Worm (Caenorhabditis elegans) whole organism, L4 larva: Measurements from ENCODE around the gene tctn-1.

ENCODE experiments used
- D1046.2 ChIP-seq: fragments of 200-800 bp; sonication (Bioruptor generic); IDR thresholded peaks from 2 replicates; pipeline ENCODE4 v1.3.6; 2022; ENCODE audit warnings: missing genetic modification characterization, missing compliant biosample characterization
- F49E8.2 ChIP-seq: sonication (generic microtip); optimal IDR thresholded peaks from 2 replicates; lab custom pipeline; 2016; ENCODE audit warnings: missing compliant biosample characterization, mild to moderate bottlenecking, missing genetic modification characterization, borderline replicate concordance
- R02D3.7 ChIP-seq: fragments of 150-350 bp; sonication (generic microtip); optimal IDR thresholded peaks from 3 replicates; lab custom pipeline; 2014; ENCODE audit warnings: missing biosample characterization, missing genetic modification characterization
- T20F7.1 ChIP-seq: fragments of 200-800 bp; sonication (Bioruptor generic); optimal IDR thresholded peaks from 2 replicates; lab custom pipeline; 2018; ENCODE audit warnings: mild to moderate bottlenecking, missing genetic modification characterization, missing compliant biosample characterization
- T26A8.4 ChIP-seq: fragments of 200-800 bp; sonication (Bioruptor generic); IDR thresholded peaks from 2 replicates; pipeline ENCODE4 v1.3.6; 2022; ENCODE audit warnings: missing genetic modification characterization, missing compliant biosample characterization
- Y48G9A.11 ChIP-seq: fragments of 200-800 bp; sonication (Bioruptor generic); IDR thresholded peaks from 2 replicates; pipeline ENCODE4 v1.3.6; 2022; ENCODE audit warnings: missing genetic modification reagents, missing genetic modification characterization, missing compliant biosample characterization
- Y75B8A.6 ChIP-seq: fragments of 200-800 bp; sonication (Bioruptor generic); IDR thresholded peaks from 2 replicates; pipeline ENCODE4 v1.3.6; 2022; ENCODE audit warnings: missing genetic modification reagents, missing genetic modification characterization, missing compliant biosample characterization
- ZK337.2 ChIP-seq: fragments of 200-800 bp; sonication (Bioruptor generic); IDR thresholded peaks from 2 replicates; pipeline ENCODE4 v1.3.6; 2022; ENCODE audit warnings: missing genetic modification reagents, missing genetic modification characterization, missing compliant biosample characterization
- aha-1 ChIP-seq: fragments of 150-350 bp; peaks from one replicate; lab custom pipeline; 2014; ENCODE audit warnings: missing biosample characterization, missing genetic modification characterization
- aly-2 ChIP-seq: sonication (generic microtip); optimal IDR thresholded peaks from 2 replicates; lab custom pipeline; 2018; ENCODE audit warnings: missing biosample characterization, missing genetic modification characterization
- ama-1 ChIP-seq: fragments of 150-350 bp; optimal IDR thresholded peaks from 2 replicates; lab custom pipeline; 2014; ENCODE audit warnings: inconsistent platforms, mixed read lengths
- arid-1 ChIP-seq: fragments of 200-800 bp; sonication (Bioruptor generic); conservative IDR thresholded peaks from 2 replicates; pipeline ENCODE4 v1.3.6; 2022; ENCODE audit warnings: missing genetic modification reagents, missing genetic modification characterization, missing compliant biosample characterization
- attf-4 ChIP-seq: sonication (generic microtip); optimal IDR thresholded peaks from 3 replicates; lab custom pipeline; 2017; ENCODE audit warnings: missing biosample characterization, missing genetic modification characterization
- ceh-20 ChIP-seq: fragments of 200-800 bp; sonication (Bioruptor generic); IDR thresholded peaks from 2 replicates; pipeline ENCODE4 v1.3.6; 2022; ENCODE audit warnings: missing genetic modification reagents, missing genetic modification characterization, missing compliant biosample characterization
- ceh-32 ChIP-seq: sonication (generic microtip); optimal IDR thresholded peaks from 2 replicates; lab custom pipeline; 2016; ENCODE audit warnings: mild to moderate bottlenecking, missing genetic modification characterization, missing compliant biosample characterization; ENCODE audit not compliant: poor library complexity
- ceh-44 ChIP-seq: fragments of 200-800 bp; sonication (Bioruptor generic); IDR thresholded peaks from 2 replicates; pipeline ENCODE4 v1.3.6; 2022; ENCODE audit warnings: missing genetic modification reagents, missing genetic modification characterization, missing compliant biosample characterization
- cey-2 ChIP-seq: sonication (generic microtip); optimal IDR thresholded peaks from 3 replicates; lab custom pipeline; 2017; ENCODE audit warnings: missing genetic modification characterization, mild to moderate bottlenecking, missing compliant biosample characterization, antibody characterized with exemption, borderline replicate concordance; ENCODE audit not compliant: insufficient read depth
- dve-1 ChIP-seq: sonication (generic microtip); optimal IDR thresholded peaks from 2 replicates; lab custom pipeline; 2017; ENCODE audit warnings: antibody characterized with exemption, mild to moderate bottlenecking, missing genetic modification characterization, missing compliant biosample characterization; ENCODE audit not compliant: insufficient read depth
- egl-43 ChIP-seq: fragments of 200-800 bp; sonication (Bioruptor generic); IDR thresholded peaks from 2 replicates; pipeline ENCODE4 v1.3.6; 2022; ENCODE audit warnings: missing genetic modification reagents, missing genetic modification characterization, missing compliant biosample characterization
- fkh-10 ChIP-seq: fragments of 150-350 bp; optimal IDR thresholded peaks from 2 replicates; lab custom pipeline; 2014; ENCODE audit warnings: missing biosample characterization, missing genetic modification reagents, missing genetic modification characterization
- gei-8 ChIP-seq: fragments of 200-800 bp; sonication (Bioruptor generic); optimal IDR thresholded peaks from 2 replicates; lab custom pipeline; 2018; ENCODE audit warnings: mild to moderate bottlenecking, missing genetic modification characterization, missing compliant biosample characterization
- hif-1 ChIP-seq, 2 experiments: sonication (generic microtip); optimal IDR thresholded peaks; 2 replicates each; lab custom pipeline; 2016 to 2017; ENCODE audit warnings: missing compliant biosample characterization in 2 of 2, missing genetic modification characterization in 2 of 2, missing genetic modification reagents in 2 of 2, missing genotype in 2 of 2, mild to moderate bottlenecking in 1 of 2
- hlh-11 ChIP-seq: fragments of 200-800 bp; sonication (Bioruptor generic); optimal IDR thresholded peaks from 2 replicates; lab custom pipeline; 2018; ENCODE audit warnings: mild to moderate bottlenecking, missing genetic modification characterization, missing compliant biosample characterization
- lin-38 ChIP-seq: fragments of 200-800 bp; sonication (Bioruptor generic); IDR thresholded peaks from 2 replicates; pipeline ENCODE4 v1.3.6; 2022; ENCODE audit warnings: missing genetic modification reagents, missing genetic modification characterization, missing compliant biosample characterization
- madf-5 ChIP-seq, 2 experiments: fragments of 200-800 bp; sonication (Bioruptor generic); IDR thresholded peaks; 2 replicates each; pipeline ENCODE4 v1.3.6; 2022; ENCODE audit warnings: missing compliant biosample characterization in 2 of 2, missing genetic modification characterization in 2 of 2
- mdl-1 ChIP-seq, 2 experiments: fragments of 150-350 bp in 1 of 2; sonication (generic microtip) in 1 of 2; optimal IDR thresholded peaks; 2 replicates each; lab custom pipeline; 2014 to 2017; ENCODE audit warnings: missing biosample characterization in 2 of 2, missing genetic modification characterization in 2 of 2
- mep-1 ChIP-seq: fragments of 150-350 bp; sonication (generic microtip); optimal IDR thresholded peaks from 3 replicates; lab custom pipeline; 2014; ENCODE audit warnings: missing biosample characterization, missing genetic modification characterization
- mes-2 ChIP-seq: sonication (generic microtip); optimal IDR thresholded peaks from 2 replicates; lab custom pipeline; 2016; ENCODE audit warnings: missing genotype, mild to moderate bottlenecking, missing genetic modification characterization, missing compliant biosample characterization; ENCODE audit not compliant: poor library complexity, severe bottlenecking
- mxl-2 ChIP-seq: fragments of 200-800 bp; sonication (Bioruptor generic); conservative IDR thresholded peaks from 2 replicates; pipeline ENCODE4 v1.3.6; 2022; ENCODE audit warnings: missing genetic modification reagents, missing genetic modification characterization, missing compliant biosample characterization
- nhr-10 ChIP-seq: fragments of 150-350 bp; optimal IDR thresholded peaks from 2 replicates; lab custom pipeline; 2014; ENCODE audit warnings: missing biosample characterization, missing genetic modification characterization
- nhr-111 ChIP-seq: fragments of 200-800 bp; sonication (Bioruptor generic); optimal IDR thresholded peaks from 2 replicates; lab custom pipeline; 2018; ENCODE audit warnings: mild to moderate bottlenecking, missing genetic modification characterization, missing compliant biosample characterization
- nhr-42 ChIP-seq: fragments of 200-800 bp; sonication (Bioruptor generic); IDR thresholded peaks from 2 replicates; pipeline ENCODE4 v1.3.6; 2022; ENCODE audit warnings: missing genetic modification characterization, missing compliant biosample characterization
- nhr-76 ChIP-seq: fragments of 150-350 bp; optimal IDR thresholded peaks from 2 replicates; lab custom pipeline; 2014; ENCODE audit warnings: missing biosample characterization, missing genetic modification characterization
- nhr-77 ChIP-seq: fragments of 150-350 bp; optimal IDR thresholded peaks from 2 replicates; lab custom pipeline; 2014; ENCODE audit warnings: missing biosample characterization, missing genetic modification characterization
- pha-4 ChIP-seq, 2 experiments: fragments of 150-350 bp in 1 of 2; fragments of 200-800 bp in 1 of 2; sonication (Bioruptor generic) in 1 of 2; IDR thresholded peaks in 1 of 2; optimal IDR thresholded peaks in 1 of 2; 2 replicates each; pipeline versions ENCODE4 v1.3.6 to Lab custom; 2014 to 2022; ENCODE audit warnings: missing genetic modification characterization in 2 of 2, missing genetic modification reagents in 2 of 2, missing biosample characterization in 1 of 2, missing compliant biosample characterization in 1 of 2
- rbr-2 ChIP-seq: sonication (generic microtip); optimal IDR thresholded peaks from 2 replicates; lab custom pipeline; 2016; ENCODE audit warnings: missing genotype, missing genetic modification characterization, missing compliant biosample characterization
- set-16 ChIP-seq: fragments of 200-800 bp; sonication (Bioruptor generic); IDR thresholded peaks from 2 replicates; pipeline ENCODE4 v1.3.6; 2022; ENCODE audit warnings: missing genetic modification reagents, missing genetic modification characterization, missing compliant biosample characterization
- snpc-4 ChIP-seq: fragments of 150-350 bp; optimal IDR thresholded peaks from 2 replicates; lab custom pipeline; 2014; ENCODE audit warnings: missing biosample characterization, missing genetic modification characterization
- spr-1 ChIP-seq: sonication (generic microtip); optimal IDR thresholded peaks from 2 replicates; lab custom pipeline; 2016; ENCODE audit warnings: mild to moderate bottlenecking, missing genetic modification characterization, missing compliant biosample characterization
- tag-97 ChIP-seq: fragments of 200-800 bp; sonication (Bioruptor generic); IDR thresholded peaks from 2 replicates; pipeline ENCODE4 v1.3.6; 2022; ENCODE audit warnings: missing genetic modification characterization, missing compliant biosample characterization
- tra-1 ChIP-seq: fragments of 200-800 bp; sonication (Bioruptor generic); IDR thresholded peaks from 2 replicates; pipeline ENCODE4 v1.3.6; 2022; ENCODE audit warnings: missing genetic modification reagents, missing genetic modification characterization, missing compliant biosample characterization
- unc-130 ChIP-seq: sonication (generic microtip); optimal IDR thresholded peaks from 2 replicates; lab custom pipeline; 2016; ENCODE audit warnings: missing genetic modification reagents, missing genetic modification characterization, missing compliant biosample characterization
- unc-39 ChIP-seq: sonication (generic microtip); optimal IDR thresholded peaks from 2 replicates; lab custom pipeline; 2017; ENCODE audit warnings: missing biosample characterization, missing genetic modification characterization
- unc-62 ChIP-seq, 3 experiments: fragments of 150-350 bp in 1 of 3; sonication (generic microtip); optimal IDR thresholded peaks in 2 of 3; peaks in 1 of 3; 1 replicate in 1 of 3; 2 replicates in 2 of 3; lab custom pipeline; 2014 to 2017; ENCODE audit warnings: missing biosample characterization in 3 of 3, missing genetic modification characterization in 3 of 3, missing genetic modification reagents in 3 of 3, missing genotype in 1 of 3
- zfp-2 ChIP-seq: sonication (generic microtip); optimal IDR thresholded peaks from 2 replicates; lab custom pipeline; 2016; ENCODE audit warnings: mild to moderate bottlenecking, missing genetic modification characterization, missing compliant biosample characterization

The tctn-1 gene

ce11 chrIV:4705182-4705581, 42.5 kb downstream of the tctn-1 start (continued):
- TF ChIP-seq F49E8.2 (tag; lab: Kevin White, UChicago) (no peak), mdl-1 (tag; optimal IDR thresholded peaks at IDR 0.05; lab: Kevin White, UChicago) (peak in 1 of 2 experiments; percentile 56), nhr-111 (GFP tag; lab: Kevin White, UChicago) (no peak), madf-5 (GFP tag; IDR thresholded peaks at IDR 0.05; lab: Robert Waterston, UW) (no peak), hif-1 (tag; optimal IDR thresholded peaks at IDR 0.05; lab: Kevin White, UChicago) (peak in 1 of 2 experiments; percentile 42), rbr-2 (tag; lab: Kevin White, UChicago) (peak; percentile 56), snpc-4 (no peak), spr-1 (tag; lab: Kevin White, UChicago) (no peak), ceh-20 (GFP tag; lab: Robert Waterston, UW) (peak; percentile 17; the same call in 1 of the 2 replicates), mep-1 (peak; percentile 86), arid-1 (GFP tag; lab: Robert Waterston, UW) (peak; percentile 43; the same call in 1 of the 2 replicates), attf-4 (tag; lab: Kevin White, UChicago) (no peak), mes-2 (tag; lab: Kevin White, UChicago) (peak; percentile 77), Y75B8A.6 (no peak), ceh-44 (GFP tag; lab: Robert Waterston, UW) (no peak), tra-1 (GFP tag; lab: Robert Waterston, UW) (no peak), set-16 (peak; percentile 73), ZK337.2 (GFP tag; lab: Robert Waterston, UW) (no peak), unc-62 (GFP tag; optimal IDR thresholded peaks at IDR 0.05 in 1 of 2; lab: Kevin White, UChicago) (no peak), unc-62 (tag; optimal IDR thresholded peaks at IDR 0.05; lab: Kevin White, UChicago) (no peak), D1046.2 (GFP tag; lab: Robert Waterston, UW) (0 out of 2 replicates have a peak, but pooled peaks have one; percentile 33), nhr-77 (tag; lab: Kevin White, UChicago) (peak; percentile 43), hlh-11 (peak; percentile 90), cey-2 (no peak), T20F7.1 (GFP tag; lab: Kevin White, UChicago) (no peak), lin-38 (peak; percentile 67), fkh-10 (GFP tag; lab: Kevin White, UChicago) (no peak), unc-130 (GFP tag; lab: Kevin White, UChicago) (no peak), T26A8.4 (GFP tag; lab: Robert Waterston, UW) (no peak), ceh-32 (tag; lab: Kevin White, UChicago) (no peak), R02D3.7 (tag; lab: Kevin White, UChicago) (no peak), nhr-76 (tag; lab: Kevin White, UChicago) (no peak), ama-1 (lab: Kevin White, UChicago) (peak; percentile 24), aly-2 (tag; lab: Kevin White, UChicago) (no peak), nhr-42 (GFP tag; lab: Robert Waterston, UW) (0 out of 2 replicates have a peak, but pooled peaks have one; percentile 48), dve-1 (tag; lab: Kevin White, UChicago) (peak; percentile 59), gei-8 (GFP tag; lab: Kevin White, UChicago) (no peak)

ce11 chrIV:4703911-4704310, 43.7 kb downstream of the tctn-1 start, which contains the start of gene ogdh-1:
Gene ogdh-1, minus strand, starts transcription at chrIV:4704011.
- TF ChIP-seq mes-2 (tag; lab: Kevin White, UChicago) (no peak), attf-4 (tag; lab: Kevin White, UChicago) (no peak), unc-130 (GFP tag; lab: Kevin White, UChicago) (no peak), pha-4 (GFP tag; IDR thresholded peaks at IDR 0.05; lab: Robert Waterston, UW) (no peak), pha-4 (tag; optimal IDR thresholded peaks at IDR 0.05; lab: Kevin White, UChicago) (no peak), mxl-2 (no peak), aha-1 (tag; lab: Kevin White, UChicago) (no peak), unc-39 (tag; lab: Kevin White, UChicago) (no peak), zfp-2 (no peak), egl-43 (GFP tag; lab: Robert Waterston, UW) (no peak), nhr-10 (tag; lab: Kevin White, UChicago) (no peak), tag-97 (no peak), ceh-20 (GFP tag; lab: Robert Waterston, UW) (no peak), Y48G9A.11 (GFP tag; lab: Robert Waterston, UW) (no peak)
